Worm (Caenorhabditis elegans): ENCODE measurements around the gene anmt-2.

ce11 chrIII:6180294-6180693, 22.7 kb upstream of the anmt-2 start:
- no peak for TF ChIP-seq sptf-1 (tag; optimal IDR thresholded peaks at IDR 0.05)
- no peak for TF ChIP-seq snpc-4 (tag; optimal IDR thresholded peaks at IDR 0.05)
- TF ChIP-seq tbx-8 (GFP tag; optimal IDR thresholded peaks at IDR 0.05): no peak
- no peak for TF ChIP-seq ces-1 (GFP tag; optimal IDR thresholded peaks at IDR 0.05)
- no peak for TF ChIP-seq unc-39 (tag; optimal IDR thresholded peaks at IDR 0.05)
- no peak for TF ChIP-seq lsy-2 (tag; optimal IDR thresholded peaks at IDR 0.05)
- no peak for TF ChIP-seq mab-5 (tag; optimal IDR thresholded peaks at IDR 0.05)
- no peak for TF ChIP-seq nhr-28 (tag; optimal IDR thresholded peaks at IDR 0.05)
- no peak for TF ChIP-seq ceh-43 (GFP tag; optimal IDR thresholded peaks at IDR 0.05)
- no peak for TF ChIP-seq elt-1 (tag; optimal IDR thresholded peaks at IDR 0.05; ENCODE audit: borderline replicate concordance, insufficient read depth)
- TF ChIP-seq lin-13 (tag; optimal IDR thresholded peaks at IDR 0.05): no peak
